Worm (Caenorhabditis elegans) whole organism, late embryonic: ENCODE results near the gene tba-9.

Experiments
- C08G9.2 ChIP-seq: sonication (generic microtip); optimal IDR thresholded peaks from 2 replicates; lab custom pipeline; 2016; ENCODE audit warnings: mild to moderate bottlenecking, missing genetic modification characterization, moderate library complexity, missing compliant biosample characterization
- ceh-9 ChIP-seq: sonication (generic microtip); optimal IDR thresholded peaks from 2 replicates; lab custom pipeline; 2016; ENCODE audit warnings: mild to moderate bottlenecking, missing genetic modification characterization, inconsistent platforms, missing compliant biosample characterization
- dmd-4 ChIP-seq: sonication (generic microtip); optimal IDR thresholded peaks from 2 replicates; lab custom pipeline; 2016; ENCODE audit warnings: borderline replicate concordance, missing genetic modification characterization, missing compliant biosample characterization
- odd-2 ChIP-seq: sonication (generic microtip); optimal IDR thresholded peaks from 2 replicates; lab custom pipeline; 2017; ENCODE audit warnings: antibody characterized with exemption, mild to moderate bottlenecking, missing genetic modification characterization, missing compliant biosample characterization

DNA sequence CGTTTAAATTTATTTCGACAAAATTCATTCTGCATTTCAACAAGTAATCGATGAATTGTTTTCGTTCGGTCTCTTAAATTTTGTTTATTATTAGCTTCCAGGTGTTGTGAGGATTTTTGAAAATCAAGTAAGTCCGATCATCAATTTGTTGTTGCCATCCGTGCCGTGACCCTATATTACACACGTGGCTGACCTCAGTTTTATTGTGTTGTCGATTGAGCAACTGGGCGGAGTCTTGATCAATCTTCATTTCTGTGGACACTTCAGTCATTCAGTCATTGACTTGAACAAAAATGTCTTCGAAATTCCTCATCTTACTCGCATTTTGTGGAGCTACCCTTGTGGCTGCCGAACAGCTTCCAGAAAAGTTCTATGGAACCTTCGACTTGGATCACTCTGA is 7.9 kb downstream of the tba-9 start, which contains the start of gene lbp-2:
- no peak for TF ChIP-seq C08G9.2 (tag; lab: Kevin White, UChicago)
- no peak for TF ChIP-seq ceh-9 (tag; lab: Kevin White, UChicago)
- no peak for TF ChIP-seq dmd-4 (tag; lab: Kevin White, UChicago)
- TF ChIP-seq odd-2: no peak
